Fruit fly (Drosophila melanogaster): ENCODE data around the gene wol.
A peak's percentile ranks its signal among the peaks of the same experiment; 100 is the strongest.

Gene wol

dm6 chr2L:8277561-8278201, 25.1 kb downstream of the wol start (continued):
- TF ChIP-seq lola (GFP tag; optimal IDR thresholded peaks at IDR 0.05), result peak in 1 of 3 experiments; percentile 97
- TF ChIP-seq CG12942 (GFP tag; optimal IDR thresholded peaks at IDR 0.05), result peak; percentile 97
- peak; percentile 96 for TF ChIP-seq ems (GFP tag; optimal IDR thresholded peaks at IDR 0.05)
- TF ChIP-seq cwo (GFP tag; optimal IDR thresholded peaks at IDR 0.05), result peak; percentile 93
- peak; percentile 89 for TF ChIP-seq CG10274 (GFP tag; optimal IDR thresholded peaks at IDR 0.05)
- TF ChIP-seq CG15514 (GFP tag; optimal IDR thresholded peaks at IDR 0.05), result peak; percentile 90
- peak; percentile 81 for TF ChIP-seq CG1792 (GFP tag; optimal IDR thresholded peaks at IDR 0.05)
- TF ChIP-seq CG10267 (tag; optimal IDR thresholded peaks at IDR 0.05), result peak; percentile 98
- TF ChIP-seq CG32767 (GFP tag; IDR thresholded peaks at IDR 0.05), result peak; percentile 99
- TF ChIP-seq CG10462 (GFP tag; optimal IDR thresholded peaks at IDR 0.05), result peak; percentile 96
- peak; percentile 96 for TF ChIP-seq odd (GFP tag; optimal IDR thresholded peaks at IDR 0.05)
- peak; percentile 98 for TF ChIP-seq Asciz (GFP tag; optimal IDR thresholded peaks at IDR 0.05)
- TF ChIP-seq Hand (GFP tag; optimal IDR thresholded peaks at IDR 0.05), result peak; percentile 90
- TF ChIP-seq CG1233 (GFP tag; optimal IDR thresholded peaks at IDR 0.05), result peak; percentile 96
- peak; percentile 89 for TF ChIP-seq CG2116 (GFP tag; optimal IDR thresholded peaks at IDR 0.05)
- peak; percentile 99 for TF ChIP-seq gsb-n (tag; optimal IDR thresholded peaks at IDR 0.05)
- peak; percentile 98 for TF ChIP-seq CG8388 (GFP tag; optimal IDR thresholded peaks at IDR 0.05)
- TF ChIP-seq Opbp (GFP tag; IDR thresholded peaks at IDR 0.05; ENCODE audit: partially characterized antibody), result 0 out of 3 replicates have a peak, but pooled peaks have one; percentile 44
- peak; percentile 93 for TF ChIP-seq CG7357 (GFP tag; IDR thresholded peaks at IDR 0.05)
- TF ChIP-seq dimm (GFP tag; IDR thresholded peaks at IDR 0.05), result peak; percentile 97
- TF ChIP-seq CG9797 (GFP tag; optimal IDR thresholded peaks at IDR 0.05), result peak; percentile 61
- TF ChIP-seq Gsc (GFP tag; IDR thresholded peaks at IDR 0.05), result no peak; the same call in 1 of the 2 replicates
- no peak for TF ChIP-seq cad (GFP tag; optimal IDR thresholded peaks at IDR 0.05)
- peak; percentile 80 for TF ChIP-seq CG8944 (GFP tag; optimal IDR thresholded peaks at IDR 0.05)
- TF ChIP-seq CG30431 (GFP tag; optimal IDR thresholded peaks at IDR 0.05), result peak; percentile 93
- peak; percentile 97 for TF ChIP-seq CG18262 (tag; optimal IDR thresholded peaks at IDR 0.05)
- TF ChIP-seq dan (GFP tag; IDR thresholded peaks at IDR 0.05), result no peak; the same call in 1 of the 2 replicates
- TF ChIP-seq zf30C (GFP tag; optimal IDR thresholded peaks at IDR 0.05), result peak; percentile 98
- TF ChIP-seq scrt (GFP tag; optimal IDR thresholded peaks at IDR 0.05), result peak; percentile 92
- TF ChIP-seq Atf3 (GFP tag; optimal IDR thresholded peaks at IDR 0.05), result peak; percentile 87
- peak; percentile 68; the same call in 2 of the 3 replicates for TF ChIP-seq CG6791 (GFP tag; IDR thresholded peaks at IDR 0.05; ENCODE audit: partially characterized antibody)
- no peak for TF ChIP-seq CG1832 (GFP tag; optimal IDR thresholded peaks at IDR 0.05)
- TF ChIP-seq az2 (GFP tag; optimal IDR thresholded peaks at IDR 0.05), result peak; percentile 99
- peak; percentile 98 for TF ChIP-seq Max (GFP tag; optimal IDR thresholded peaks at IDR 0.05)
- TF ChIP-seq CG11093 (GFP tag; IDR thresholded peaks at IDR 0.05), result peak; percentile 97
- TF ChIP-seq Ravus (GFP tag; IDR thresholded peaks at IDR 0.05), result peak; percentile 92
- TF ChIP-seq shn (GFP tag; optimal IDR thresholded peaks at IDR 0.05), result peak; percentile 65
- peak; percentile 98 for TF ChIP-seq CG33557 (GFP tag; optimal IDR thresholded peaks at IDR 0.05)
- peak; percentile 98 for TF ChIP-seq CG6813 (GFP tag; optimal IDR thresholded peaks at IDR 0.05)
- TF ChIP-seq tna (GFP tag; IDR thresholded peaks at IDR 0.05; ENCODE audit: partially characterized antibody), result no peak; the same call in 1 of the 2 replicates
- peak; percentile 99 for TF ChIP-seq tgo (GFP tag; IDR thresholded peaks at IDR 0.05)
- peak; percentile 98 for TF ChIP-seq ATbp (GFP tag; optimal IDR thresholded peaks at IDR 0.05)
- peak; percentile 90 for TF ChIP-seq stwl (tag; optimal IDR thresholded peaks at IDR 0.05)
- peak; percentile 99 for TF ChIP-seq Sox100B (GFP tag; optimal IDR thresholded peaks at IDR 0.05)
- TF ChIP-seq CG13287 (GFP tag; IDR thresholded peaks at IDR 0.05; ENCODE audit: partially characterized antibody), result no peak
- TF ChIP-seq lilli (GFP tag; optimal IDR thresholded peaks at IDR 0.05), result peak; percentile 97
- peak; percentile 63 for TF ChIP-seq ash1 (GFP tag; optimal IDR thresholded peaks at IDR 0.05)
- peak; percentile 95 for TF ChIP-seq CG3065 (GFP tag; optimal IDR thresholded peaks at IDR 0.05)
